Fruit fly (Drosophila melanogaster): Measurements from ENCODE around the gene CG14132.

Gene CG14132

dm6 chr3L:11703579-11703978 is 11.5 kb downstream of the CG14132 start:
- TF ChIP-seq noc (tag; optimal IDR thresholded peaks at IDR 0.05), result no peak

DNA sequence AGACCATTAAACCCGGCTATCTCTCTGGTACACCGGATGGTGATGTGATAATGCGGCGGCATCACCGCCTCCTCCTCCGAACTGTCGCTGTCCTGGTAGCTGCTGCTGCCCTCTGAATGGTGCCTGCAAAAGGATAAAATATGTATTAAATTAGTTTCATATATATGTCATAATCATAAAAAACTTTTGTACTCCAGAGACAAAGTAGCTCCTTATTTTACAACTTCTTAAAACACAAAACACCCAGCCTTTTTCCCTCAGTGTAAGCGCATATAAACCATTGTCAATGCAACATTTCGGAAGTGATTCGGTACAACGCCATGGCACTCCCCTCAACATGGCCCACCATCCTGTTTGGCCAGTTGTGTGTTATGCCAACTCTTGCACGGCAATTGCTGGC is 13.4 kb downstream of the CG14132 start:
- no peak for TF ChIP-seq noc (tag; optimal IDR thresholded peaks at IDR 0.05)

DNA sequence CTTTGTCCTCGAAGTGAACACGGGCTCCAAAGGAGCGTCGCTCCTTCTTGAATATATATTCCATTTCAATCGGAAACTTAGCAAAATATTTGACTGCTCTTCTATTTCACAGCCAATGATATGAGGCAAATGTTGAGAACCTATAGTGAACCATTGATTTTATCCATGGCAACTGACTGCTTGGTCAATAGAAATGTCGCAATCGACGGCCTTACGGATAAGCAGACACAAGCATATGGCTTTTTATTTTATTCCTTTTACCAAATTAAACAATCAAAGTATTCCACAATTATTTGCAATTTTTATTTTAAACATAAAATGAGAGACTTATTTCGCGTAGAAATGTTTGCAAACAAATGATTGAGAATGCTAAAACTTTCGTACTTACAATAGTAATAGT is 15.9 kb downstream of the CG14132 start, which contains the start of gene Dnai2:
Gene Dnai2, minus strand, starts transcription at position 101 of the 400 bp plus-strand sequence.
- TF ChIP-seq noc (tag; optimal IDR thresholded peaks at IDR 0.05), result no peak

DNA sequence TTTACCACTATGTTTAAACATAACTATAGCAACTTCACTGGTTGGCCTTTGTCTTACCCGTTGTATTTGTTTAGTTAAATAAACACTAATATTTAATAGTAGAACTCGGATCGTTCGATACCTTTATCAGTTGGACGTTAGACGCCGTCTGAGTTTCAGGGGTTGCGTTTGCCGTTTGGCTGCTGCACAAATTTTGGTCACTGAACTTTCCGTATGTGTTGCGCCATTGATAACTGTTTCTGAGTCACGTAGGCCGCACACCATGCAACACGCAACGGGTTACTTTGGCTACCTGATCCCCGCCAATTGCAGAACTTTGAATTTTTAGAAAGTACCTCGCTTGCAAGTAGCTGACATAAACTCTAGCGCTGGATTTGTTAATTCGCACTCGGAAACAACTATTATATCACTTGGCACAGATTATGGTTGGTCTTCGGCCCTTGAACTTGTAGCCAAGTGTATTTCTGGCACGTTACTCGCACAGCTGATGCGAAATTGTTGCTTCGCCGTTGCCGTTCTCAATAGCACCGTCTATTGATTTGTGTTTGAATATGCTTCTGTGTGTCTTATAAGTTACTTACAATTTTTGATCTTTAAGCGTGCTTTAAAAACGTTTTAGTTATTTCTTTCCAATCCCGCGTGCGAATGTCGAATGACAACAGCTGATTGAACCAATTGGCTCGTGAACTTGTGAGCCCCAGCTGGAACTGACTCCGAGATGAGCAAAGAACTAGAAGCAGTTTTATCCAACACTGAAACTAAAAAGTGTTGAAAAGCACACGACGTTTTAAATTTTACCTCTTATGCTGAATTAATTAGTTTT is 18.6 kb downstream of the CG14132 start, which contains the start of gene Dph1:
Gene Dph1, minus strand, starts transcription at position 670 of the 823 bp plus-strand sequence.
- TF ChIP-seq noc (tag; optimal IDR thresholded peaks at IDR 0.05), result peak; percentile 65

dm6 chr3L:11695827-11696226 is 19.3 kb downstream of the CG14132 start:
- TF ChIP-seq noc (tag; optimal IDR thresholded peaks at IDR 0.05), result no peak

- no peak for TF ChIP-seq noc (tag; optimal IDR thresholded peaks at IDR 0.05)
These were observed 20.0 kb downstream of the CG14132 start for dm6 chr3L:11695063-11695462.

- TF ChIP-seq noc (tag; optimal IDR thresholded peaks at IDR 0.05), result no peak
These were observed 22.2 kb downstream of the CG14132 start for dm6 chr3L:11692853-11693252.

- no peak for TF ChIP-seq noc (tag; optimal IDR thresholded peaks at IDR 0.05)
These were observed 23.8 kb downstream of the CG14132 start, which contains the start of the genes Pldn and CG14135 for dm6 chr3L:11691203-11691797. Pldn (minus strand) TSS chr3L:11691399. CG14135 (plus strand) TSS chr3L:11691571.

DNA sequence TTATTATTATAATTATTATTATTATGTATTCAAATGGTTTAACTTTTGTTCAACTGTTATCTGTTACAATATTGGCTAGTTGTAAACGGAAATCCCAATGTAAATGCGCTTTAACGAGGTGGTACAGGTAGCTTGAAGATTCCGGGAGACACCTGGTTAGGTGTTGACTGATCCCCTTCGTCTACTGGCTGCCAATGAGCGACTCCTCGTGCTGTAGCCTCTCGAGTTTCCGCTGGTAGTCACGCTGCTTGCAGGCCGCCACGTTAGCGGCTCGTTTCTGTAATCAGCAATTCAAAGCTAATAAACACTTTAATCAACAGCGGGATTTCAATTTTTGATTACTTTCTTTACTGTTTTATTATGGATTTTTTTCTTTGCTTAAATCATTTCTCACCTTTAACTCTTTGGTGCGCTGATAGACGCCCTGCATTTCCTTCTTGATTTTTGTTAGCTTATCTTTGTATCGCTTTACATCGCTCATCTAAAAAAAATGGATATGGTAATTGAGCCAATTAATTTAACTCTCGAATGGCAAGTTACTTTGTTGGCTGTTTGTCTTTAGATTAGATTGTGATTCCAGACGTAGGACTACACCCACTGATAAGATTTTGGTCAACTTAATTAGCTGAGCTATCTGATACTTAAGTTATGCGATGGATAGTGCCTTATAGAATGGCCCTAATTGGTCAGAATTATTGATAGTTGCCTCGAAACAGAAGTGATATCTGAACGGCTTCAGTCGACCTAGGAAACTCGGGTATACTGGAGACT is 25.1 kb downstream of the CG14132 start:
- no peak for TF ChIP-seq noc (tag; optimal IDR thresholded peaks at IDR 0.05)

DNA sequence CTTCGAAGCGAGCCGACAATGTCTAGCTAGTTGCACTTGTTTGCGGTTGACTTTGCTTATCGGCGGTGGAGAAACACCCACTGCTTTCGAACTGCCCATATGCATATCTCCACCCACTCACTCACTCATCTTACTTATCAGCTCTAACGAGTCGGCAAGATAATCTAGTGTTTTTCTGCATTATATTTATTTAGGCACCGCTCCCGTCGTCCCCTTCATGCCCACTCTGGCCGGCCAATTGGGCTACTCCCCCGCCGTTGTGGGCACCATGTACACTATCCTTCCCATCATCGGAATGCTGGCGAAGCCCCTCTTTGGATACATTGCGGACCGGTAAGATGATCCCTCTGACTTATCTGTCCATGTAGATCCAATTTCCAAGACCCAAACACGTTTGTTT is 29.2 kb downstream of the CG14132 start:
- TF ChIP-seq noc (tag; optimal IDR thresholded peaks at IDR 0.05), result no peak

DNA sequence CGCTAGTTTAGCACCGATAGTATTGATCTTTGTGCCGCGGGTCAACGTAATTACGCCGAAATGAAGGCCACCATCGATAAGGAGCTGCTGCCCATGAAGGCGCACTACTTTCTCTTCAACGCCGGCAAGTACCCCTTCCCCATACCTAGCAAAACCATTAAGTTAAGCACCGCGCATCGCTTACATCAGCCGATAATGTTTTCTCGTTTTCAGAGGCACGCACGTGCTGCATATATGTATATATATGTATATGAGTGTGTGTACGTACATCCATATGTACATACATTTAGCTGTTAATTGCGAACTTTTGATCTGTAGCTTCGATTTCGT is 30.6 kb downstream of the CG14132 start:
- TF ChIP-seq noc (tag; optimal IDR thresholded peaks at IDR 0.05), result no peak

- peak; percentile 72 for TF ChIP-seq noc (tag; optimal IDR thresholded peaks at IDR 0.05)
These were observed 31.1 kb downstream of the CG14132 start, which contains the start of gene Sugb for dm6 chr3L:11683819-11684521. Sugb (plus strand) TSS chr3L:11683980.

- TF ChIP-seq noc (tag; optimal IDR thresholded peaks at IDR 0.05), result no peak
These were observed 33.3 kb downstream of the CG14132 start, which contains the start of gene TfIIEalpha for dm6 chr3L:11681794-11682193. TfIIEalpha (plus strand) TSS chr3L:11682038.

DNA sequence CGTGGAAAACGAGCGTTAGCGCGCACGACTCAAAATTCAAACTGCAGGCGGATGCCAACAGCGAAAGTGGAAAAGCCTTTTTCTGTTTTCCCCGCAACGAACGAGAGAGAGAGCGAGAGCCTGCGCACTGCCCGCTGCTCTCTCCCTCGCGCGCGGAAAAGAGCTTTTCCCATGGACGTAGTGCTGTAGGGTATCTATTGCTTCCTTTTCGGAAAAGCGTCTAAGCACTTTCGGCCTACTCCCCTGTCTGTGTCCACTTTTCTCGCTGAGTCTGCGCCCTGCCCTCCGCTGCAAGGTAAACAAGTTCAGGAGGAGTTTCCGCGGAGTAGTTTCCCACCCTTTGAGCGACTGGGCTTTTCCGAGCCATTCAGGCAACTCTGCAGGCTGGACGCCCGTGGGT is 34.8 kb downstream of the CG14132 start, which contains the start of gene CG32085:
Gene CG32085, minus strand, starts transcription at position 47 of the 400 bp plus-strand sequence.
- no peak for TF ChIP-seq noc (tag; optimal IDR thresholded peaks at IDR 0.05)

- TF ChIP-seq noc (tag; optimal IDR thresholded peaks at IDR 0.05), result no peak
These were observed 36.7 kb downstream of the CG14132 start for dm6 chr3L:11678313-11678817.
